Fruit fly (Drosophila melanogaster) whole organism, embryonic: Measurements from ENCODE around the gene Glg1.

Experiments
- Awh ChIP-seq: fragments of 200-800 bp; sonication (Bioruptor generic); IDR thresholded peaks from 2 replicates; pipeline ENCODE4, ENCODE4 v1.3.6; 2022; ENCODE audit warnings: missing biosample characterization, missing genetic modification characterization
- CG10366 ChIP-seq: fragments of 200-800 bp; sonication (Bioruptor generic); IDR thresholded peaks from 2 replicates; pipeline ENCODE4 v1.3.6; 2022; ENCODE audit warnings: missing biosample characterization, missing genetic modification characterization
- CG10979 ChIP-seq: fragments of 200-800 bp; sonication (Bioruptor generic); optimal IDR thresholded peaks from 2 replicates; lab custom pipeline; 2018; ENCODE audit warnings: missing biosample characterization, mild to moderate bottlenecking, missing genetic modification characterization, moderate library complexity
- CG11696 ChIP-seq: fragments of 200-800 bp; sonication (Bioruptor generic); IDR thresholded peaks from 2 replicates; pipeline ENCODE4 v1.3.6; 2022; ENCODE audit warnings: missing biosample characterization, missing genetic modification characterization
- CG12236 ChIP-seq: fragments of 200-800 bp; sonication (Bioruptor generic); optimal IDR thresholded peaks from 2 replicates; lab custom pipeline; 2016; ENCODE audit warnings: missing biosample characterization, missing genetic modification characterization
- CG13123 ChIP-seq: fragments of 200-800 bp; sonication (Bioruptor generic); optimal IDR thresholded peaks from 2 replicates; lab custom pipeline; 2016; ENCODE audit warnings: missing biosample characterization, missing genetic modification characterization
- CG1603 ChIP-seq: fragments of 200-800 bp; sonication (Bioruptor generic); optimal IDR thresholded peaks from 2 replicates; lab custom pipeline; 2019; ENCODE audit warnings: missing biosample characterization, mild to moderate bottlenecking, missing genetic modification characterization, moderate library complexity
- CG17385 ChIP-seq: fragments of 200-800 bp; sonication (Bioruptor generic); optimal IDR thresholded peaks from 3 replicates; lab custom pipeline; 2018; ENCODE audit warnings: missing biosample characterization, mild to moderate bottlenecking, missing genetic modification characterization
- CG2116 ChIP-seq: fragments of 200-800 bp; sonication (Bioruptor generic); optimal IDR thresholded peaks from 3 replicates; lab custom pipeline; 2018; ENCODE audit warnings: missing biosample characterization, mild to moderate bottlenecking, missing genetic modification characterization
- CG2129 ChIP-seq: fragments of 200-800 bp; sonication (Bioruptor generic); IDR thresholded peaks from 2 replicates; pipeline ENCODE4 v1.3.6; 2022; ENCODE audit warnings: missing biosample characterization, missing genetic modification characterization; ENCODE audit not compliant: partially characterized antibody
- CG2875 ChIP-seq: fragments of 200-800 bp; sonication (Bioruptor generic); optimal IDR thresholded peaks from 2 replicates; lab custom pipeline; 2017; ENCODE audit warnings: missing biosample characterization, mild to moderate bottlenecking, missing genetic modification characterization, missing genetic modification reagents
- CG31441 ChIP-seq: fragments of 200-800 bp; sonication (Bioruptor generic); IDR thresholded peaks from 2 replicates; pipeline ENCODE4 v1.3.6; 2022; ENCODE audit warnings: missing biosample characterization, missing genetic modification characterization
- CG3407 ChIP-seq: fragments of 200-800 bp; sonication (Bioruptor generic); optimal IDR thresholded peaks from 2 replicates; lab custom pipeline; 2018; ENCODE audit warnings: missing biosample characterization, mild to moderate bottlenecking, missing genetic modification characterization
- CG42726 ChIP-seq: fragments of 200-800 bp; sonication (Bioruptor generic); IDR thresholded peaks from 2 replicates; pipeline ENCODE4 v1.3.6; 2022; ENCODE audit warnings: missing biosample characterization, missing genetic modification characterization; ENCODE audit not compliant: partially characterized antibody
- CG4617 ChIP-seq: fragments of 200-800 bp; sonication (Bioruptor generic); optimal IDR thresholded peaks from 3 replicates; lab custom pipeline; 2016; ENCODE audit warnings: missing biosample characterization, missing genetic modification characterization, borderline replicate concordance
- CG4707 ChIP-seq: fragments of 200-800 bp; sonication (Bioruptor generic); optimal IDR thresholded peaks from 2 replicates; lab custom pipeline; 2018; ENCODE audit warnings: missing biosample characterization, mild to moderate bottlenecking, missing genetic modification characterization, moderate library complexity
- CG6689 ChIP-seq: fragments of 200-800 bp; sonication (Bioruptor generic); IDR thresholded peaks from 2 replicates; pipeline ENCODE4 v1.3.6; 2022; ENCODE audit warnings: missing biosample characterization, missing genetic modification characterization
- CG7372 ChIP-seq: fragments of 200-800 bp; sonication (Bioruptor generic); IDR thresholded peaks from 2 replicates; pipeline ENCODE4 v1.3.6; 2022; ENCODE audit warnings: missing biosample characterization, missing genetic modification characterization
- CG7745 ChIP-seq: fragments of 200-800 bp; sonication (Bioruptor generic); optimal IDR thresholded peaks from 2 replicates; lab custom pipeline; 2018; ENCODE audit warnings: missing biosample characterization, mild to moderate bottlenecking, missing genetic modification characterization, moderate library complexity
- CG7987 ChIP-seq: fragments of 200-800 bp; sonication (Bioruptor generic); optimal IDR thresholded peaks from 2 replicates; lab custom pipeline; 2018; ENCODE audit warnings: missing biosample characterization, mild to moderate bottlenecking, missing genetic modification characterization, moderate library complexity
- CG8281 ChIP-seq: fragments of 200-800 bp; sonication (Bioruptor generic); optimal IDR thresholded peaks from 2 replicates; lab custom pipeline; 2018; ENCODE audit warnings: missing biosample characterization, mild to moderate bottlenecking, missing genetic modification characterization, moderate library complexity
- CG8359 ChIP-seq: fragments of 200-800 bp; sonication (Bioruptor generic); optimal IDR thresholded peaks from 2 replicates; lab custom pipeline; 2017; ENCODE audit warnings: missing biosample characterization, mild to moderate bottlenecking, missing genetic modification characterization, borderline replicate concordance
- CG9437 ChIP-seq: fragments of 200-800 bp; sonication (Bioruptor generic); optimal IDR thresholded peaks from 2 replicates; lab custom pipeline; 2018; ENCODE audit warnings: missing biosample characterization, mild to moderate bottlenecking, missing genetic modification characterization
- CG9932 ChIP-seq: fragments of 200-800 bp; sonication (Bioruptor generic); IDR thresholded peaks from 2 replicates; pipeline ENCODE4 v1.3.6; 2022; ENCODE audit warnings: missing biosample characterization, missing genetic modification characterization
- CHES-1-like ChIP-seq: fragments of 200-800 bp; sonication (Bioruptor generic); optimal IDR thresholded peaks from 2 replicates; lab custom pipeline; 2016; ENCODE audit warnings: missing biosample characterization, missing genetic modification characterization
- D19B ChIP-seq: fragments of 200-800 bp; sonication (Bioruptor generic); optimal IDR thresholded peaks from 2 replicates; lab custom pipeline; 2017; ENCODE audit warnings: missing biosample characterization, mild to moderate bottlenecking, missing genetic modification characterization
- E2f2 ChIP-seq: fragments of 200-800 bp; sonication (Bioruptor generic); IDR thresholded peaks from 2 replicates; pipeline ENCODE4 v1.3.6; 2022; ENCODE audit warnings: missing biosample characterization, missing genetic modification characterization
- HmgD ChIP-seq: fragments of 200-800 bp; sonication (Bioruptor generic); optimal IDR thresholded peaks from 3 replicates; lab custom pipeline; 2016; ENCODE audit warnings: missing biosample characterization, missing genetic modification characterization
- Kr ChIP-seq: fragments of 200-800 bp; sonication (Bioruptor generic); optimal IDR thresholded peaks from 2 replicates; lab custom pipeline; 2017; ENCODE audit warnings: missing biosample characterization, mild to moderate bottlenecking, missing genetic modification characterization
- Nf-YB ChIP-seq: fragments of 200-800 bp; sonication (Bioruptor generic); optimal IDR thresholded peaks from 3 replicates; lab custom pipeline; 2019; ENCODE audit warnings: missing biosample characterization, mild to moderate bottlenecking, missing genetic modification characterization, moderate library complexity
- Pdp1 ChIP-seq, 2 experiments: fragments of 200-800 bp; sonication (Bioruptor generic); optimal IDR thresholded peaks; 3 replicates each; lab custom pipeline; 2016; ENCODE audit warnings: missing biosample characterization in 2 of 2, missing genetic modification characterization in 2 of 2, mild to moderate bottlenecking in 1 of 2, moderate library complexity in 1 of 2
- Tbp ChIP-seq: fragments of >200 bp; optimal IDR thresholded peaks from 2 replicates; lab custom pipeline; 2018; ENCODE audit warnings: missing biosample characterization, missing genetic modification characterization
- YL-1 ChIP-seq: fragments of 200-800 bp; sonication (Bioruptor generic); optimal IDR thresholded peaks from 3 replicates; lab custom pipeline; 2017; ENCODE audit warnings: missing biosample characterization, mild to moderate bottlenecking, missing genetic modification characterization
- al ChIP-seq: fragments of 200-800 bp; sonication (Bioruptor generic); IDR thresholded peaks from 2 replicates; pipeline ENCODE4 v1.3.6; 2022; ENCODE audit warnings: missing biosample characterization, missing genetic modification characterization
- chn ChIP-seq: fragments of 200-800 bp; sonication (Bioruptor generic); optimal IDR thresholded peaks from 2 replicates; lab custom pipeline; 2016; ENCODE audit warnings: missing biosample characterization, missing genetic modification characterization
- croc ChIP-seq: fragments of 200-800 bp; sonication (Bioruptor generic); conservative IDR thresholded peaks from 3 replicates; pipeline ENCODE4 v1.3.6; 2022; ENCODE audit warnings: missing biosample characterization, missing genetic modification characterization
- dmrt11E ChIP-seq: fragments of 200-800 bp; sonication (Bioruptor generic); optimal IDR thresholded peaks from 3 replicates; lab custom pipeline; 2018; ENCODE audit warnings: missing biosample characterization, mild to moderate bottlenecking, missing genetic modification characterization, moderate library complexity
- fd64A ChIP-seq: fragments of 200-800 bp; sonication (Bioruptor generic); optimal IDR thresholded peaks from 3 replicates; lab custom pipeline; 2018; ENCODE audit warnings: missing biosample characterization, mild to moderate bottlenecking, missing genetic modification characterization
- gcm2 ChIP-seq: fragments of 200-800 bp; sonication (Bioruptor generic); optimal IDR thresholded peaks from 2 replicates; lab custom pipeline; 2016; ENCODE audit warnings: missing biosample characterization, missing genetic modification characterization
- gt ChIP-seq: fragments of 200-800 bp; sonication (Bioruptor generic); IDR thresholded peaks from 2 replicates; pipeline ENCODE4 v1.3.6; 2022; ENCODE audit warnings: missing biosample characterization, missing genetic modification characterization
- hbn ChIP-seq: fragments of 200-800 bp; sonication (Bioruptor generic); IDR thresholded peaks from 2 replicates; pipeline ENCODE4 v1.3.6; 2022; ENCODE audit warnings: missing biosample characterization, missing genetic modification characterization; ENCODE audit not compliant: partially characterized antibody
- hth ChIP-seq: fragments of >200 bp; optimal IDR thresholded peaks from 2 replicates; lab custom pipeline; 2017; ENCODE audit warnings: inconsistent platforms
- jing ChIP-seq: fragments of 200-800 bp; sonication (Bioruptor generic); optimal IDR thresholded peaks from 2 replicates; lab custom pipeline; 2018; ENCODE audit warnings: missing biosample characterization, mild to moderate bottlenecking, missing genetic modification characterization
- kni ChIP-seq: fragments of 200-800 bp; sonication (Bioruptor generic); optimal IDR thresholded peaks from 3 replicates; lab custom pipeline; 2017; ENCODE audit warnings: mild to moderate bottlenecking, missing biosample characterization, missing genetic modification reagents, missing genetic modification characterization
- pum ChIP-seq: fragments of 200-800 bp; sonication (Bioruptor generic); optimal IDR thresholded peaks from 2 replicates; lab custom pipeline; 2016; ENCODE audit warnings: missing biosample characterization, missing genetic modification characterization
- slp2 ChIP-seq: fragments of 200-800 bp; sonication (Bioruptor generic); optimal IDR thresholded peaks from 2 replicates; lab custom pipeline; 2016; ENCODE audit warnings: missing biosample characterization, missing genetic modification characterization
- toy ChIP-seq: fragments of 200-800 bp; sonication (Bioruptor generic); IDR thresholded peaks from 2 replicates; pipeline ENCODE4 v1.3.6; 2022; ENCODE audit warnings: missing biosample characterization, missing genetic modification characterization
- trh ChIP-seq: fragments of 200-800 bp; sonication (Bioruptor generic); optimal IDR thresholded peaks from 2 replicates; lab custom pipeline; 2016; ENCODE audit warnings: missing biosample characterization, missing genetic modification characterization
- tup ChIP-seq: fragments of 200-800 bp; sonication (Bioruptor generic); optimal IDR thresholded peaks from 2 replicates; lab custom pipeline; 2016; ENCODE audit warnings: missing biosample characterization, mild to moderate bottlenecking, missing genetic modification characterization, moderate library complexity
- unpg ChIP-seq: fragments of 200-800 bp; sonication (Bioruptor generic); optimal IDR thresholded peaks from 3 replicates; lab custom pipeline; 2018; ENCODE audit warnings: missing biosample characterization, mild to moderate bottlenecking, missing genetic modification characterization, moderate library complexity
- zfh1 ChIP-seq: fragments of 200-800 bp; sonication (Bioruptor generic); IDR thresholded peaks from 3 replicates; pipeline ENCODE4 v1.3.6; 2022; ENCODE audit warnings: missing biosample characterization, missing genetic modification characterization

Glg1 gene

dm6 chr3L:21479636-21480035 lies 27.7 kb downstream of the Glg1 start (continued):
- no peak for TF ChIP-seq CG13123
- TF ChIP-seq CG2129 (GFP tag; lab: Robert Waterston, UW), result no peak
- TF ChIP-seq toy (GFP tag; lab: Robert Waterston, UW), result no peak
- TF ChIP-seq dmrt11E (tag; lab: Kevin White, UChicago), result no peak
- TF ChIP-seq croc (GFP tag; lab: Robert Waterston, UW), result peak; percentile 17; the same call in 2 of the 3 replicates
- no peak for TF ChIP-seq CG8359 (GFP tag; lab: Kevin White, UChicago)
- peak; percentile 55 for TF ChIP-seq CG3407 (GFP tag; lab: Kevin White, UChicago)
- TF ChIP-seq CG8281 (tag; lab: Kevin White, UChicago), result no peak
- peak; percentile 12 for TF ChIP-seq CG2116
- TF ChIP-seq Kr (GFP tag; lab: Kevin White, UChicago), result peak; percentile 18
- TF ChIP-seq Awh (GFP tag; lab: Robert Waterston, UW), result no peak; the same call in 1 of the 2 replicates
- no peak for TF ChIP-seq trh (GFP tag; lab: Kevin White, UChicago)
- TF ChIP-seq CG9932 (GFP tag; lab: Robert Waterston, UW), result no peak
- peak; percentile 32; the same call in 1 of the 2 replicates for TF ChIP-seq CG31441
- TF ChIP-seq HmgD (GFP tag; lab: Kevin White, UChicago), result no peak
- TF ChIP-seq CG42726 (GFP tag; lab: Robert Waterston, UW), result 0 out of 2 replicates have a peak, but pooled peaks have one; percentile 6
- no peak for TF ChIP-seq CG7745
- no peak for TF ChIP-seq CG7372 (GFP tag; lab: Robert Waterston, UW)
- no peak for TF ChIP-seq CHES-1-like (GFP tag; lab: Kevin White, UChicago)
- peak; percentile 5 for TF ChIP-seq YL-1 (GFP tag; lab: Kevin White, UChicago)
- no peak for TF ChIP-seq CG11696 (GFP tag; lab: Robert Waterston, UW)
- no peak for TF ChIP-seq tup
- TF ChIP-seq E2f2 (GFP tag; lab: Robert Waterston, UW), result peak; percentile 18; the same call in 1 of the 2 replicates
- TF ChIP-seq fd64A (GFP tag; lab: Kevin White, UChicago), result peak; percentile 73
- peak; percentile 49 for TF ChIP-seq CG10979 (tag; lab: Kevin White, UChicago)
- no peak for TF ChIP-seq CG6689 (GFP tag; lab: Robert Waterston, UW)
- no peak for TF ChIP-seq al (GFP tag; lab: Robert Waterston, UW)
- peak; percentile 1 for TF ChIP-seq jing
- TF ChIP-seq chn, result no peak
- TF ChIP-seq CG17385, result peak; percentile 53
- no peak for TF ChIP-seq gt
- TF ChIP-seq D19B, result no peak
- TF ChIP-seq CG4707 (GFP tag; lab: Kevin White, UChicago), result peak; percentile 68
- peak; percentile 62; the same call in 1 of the 3 replicates for TF ChIP-seq zfh1 (GFP tag; lab: Robert Waterston, UW)
- peak; percentile 97 for TF ChIP-seq Nf-YB (GFP tag; lab: Kevin White, UChicago)
- no peak for TF ChIP-seq hth
- no peak for TF ChIP-seq hbn (GFP tag; lab: Robert Waterston, UW)
- TF ChIP-seq Pdp1 (GFP tag; optimal IDR thresholded peaks at IDR 0.05; lab: Kevin White, UChicago), result peak in 1 of 2 experiments; percentile 8
- TF ChIP-seq CG1603 (tag; lab: Kevin White, UChicago), result peak; percentile 63
- no peak for TF ChIP-seq CG12236 (GFP tag; lab: Kevin White, UChicago)
- TF ChIP-seq CG9437 (GFP tag; lab: Kevin White, UChicago), result peak; percentile 25
- TF ChIP-seq pum (GFP tag; lab: Kevin White, UChicago), result no peak
- TF ChIP-seq CG10366 (GFP tag; lab: Robert Waterston, UW), result peak; percentile 24; the same call in 1 of the 2 replicates
- TF ChIP-seq CG4617 (GFP tag; lab: Kevin White, UChicago), result no peak
- TF ChIP-seq slp2 (GFP tag; lab: Kevin White, UChicago), result no peak
- peak; percentile 31 for TF ChIP-seq unpg (GFP tag; lab: Kevin White, UChicago)
- TF ChIP-seq CG2875 (GFP tag; lab: Kevin White, UChicago), result peak; percentile 62
- TF ChIP-seq CG7987 (GFP tag; lab: Kevin White, UChicago), result peak; percentile 65
- TF ChIP-seq kni (GFP tag; lab: Kevin White, UChicago), result peak; percentile 67
- no peak for TF ChIP-seq Tbp (GFP tag; lab: Kevin White, UChicago)
- no peak for TF ChIP-seq gcm2
